Worm (Caenorhabditis elegans) whole organism, late embryonic: Measurements from ENCODE around the gene T16H12.13.
A peak's percentile ranks its signal among the peaks of the same experiment; 100 is the strongest.

Experiments used
- F13H6.1 ChIP-seq: sonication (generic microtip); optimal IDR thresholded peaks from 2 replicates; lab custom pipeline; 2016; ENCODE audit warnings: missing genetic modification characterization, missing compliant biosample characterization
- K02D7.2 ChIP-seq: sonication (generic microtip); optimal IDR thresholded peaks from 2 replicates; lab custom pipeline; 2017; ENCODE audit warnings: mild to moderate bottlenecking, missing genetic modification characterization, missing compliant biosample characterization
- K09A11.1 ChIP-seq: sonication (generic microtip); optimal IDR thresholded peaks from 2 replicates; lab custom pipeline; 2017; ENCODE audit warnings: antibody characterized with exemption, mild to moderate bottlenecking, missing genetic modification characterization, missing compliant biosample characterization; ENCODE audit not compliant: insufficient read depth
- Y22D7AL.16 ChIP-seq: sonication (generic microtip); optimal IDR thresholded peaks from 2 replicates; lab custom pipeline; 2016; ENCODE audit warnings: missing genetic modification characterization, missing compliant biosample characterization
- ahr-1 ChIP-seq: sonication (generic microtip); optimal IDR thresholded peaks from 2 replicates; lab custom pipeline; 2016; ENCODE audit warnings: missing genetic modification characterization, missing compliant biosample characterization
- ama-1 ChIP-seq: fragments of 150-350 bp; optimal IDR thresholded peaks from 2 replicates; lab custom pipeline; 2014
- ceh-14 ChIP-seq: sonication (generic microtip); optimal IDR thresholded peaks from 2 replicates; lab custom pipeline; 2016; ENCODE audit warnings: missing genotype, missing genetic modification characterization, missing compliant biosample characterization
- ceh-18 ChIP-seq: sonication (generic microtip); optimal IDR thresholded peaks from 2 replicates; lab custom pipeline; 2016; ENCODE audit warnings: missing genetic modification characterization, missing compliant biosample characterization
- ceh-2 ChIP-seq: sonication (generic microtip); optimal IDR thresholded peaks from 2 replicates; lab custom pipeline; 2016; ENCODE audit warnings: missing genotype, missing genetic modification characterization, missing compliant biosample characterization
- ceh-22 ChIP-seq: sonication (generic microtip); optimal IDR thresholded peaks from 2 replicates; lab custom pipeline; 2017; ENCODE audit warnings: missing biosample characterization, missing genetic modification characterization
- ceh-24 ChIP-seq: sonication (generic microtip); optimal IDR thresholded peaks from 2 replicates; lab custom pipeline; 2016; ENCODE audit warnings: mild to moderate bottlenecking, missing genetic modification characterization, missing compliant biosample characterization
- ceh-30 ChIP-seq: fragments of 150-350 bp; optimal IDR thresholded peaks from 2 replicates; lab custom pipeline; 2014; ENCODE audit warnings: missing biosample characterization, missing genetic modification characterization
- ceh-31 ChIP-seq: sonication (generic microtip); optimal IDR thresholded peaks from 2 replicates; lab custom pipeline; 2016; ENCODE audit warnings: missing genetic modification characterization, missing compliant biosample characterization
- ceh-45 ChIP-seq: fragments of 200-800 bp; sonication (Bioruptor generic); IDR thresholded peaks from 2 replicates; pipeline ENCODE4 v1.3.6; 2022; ENCODE audit warnings: missing genetic modification reagents, missing genetic modification characterization, missing compliant biosample characterization
- ceh-48 ChIP-seq: sonication (generic microtip); optimal IDR thresholded peaks from 2 replicates; lab custom pipeline; 2016; ENCODE audit warnings: missing genetic modification characterization, inconsistent platforms, missing compliant biosample characterization
- ceh-6 ChIP-seq: fragments of 200-800 bp; sonication (Bioruptor generic); optimal IDR thresholded peaks from 2 replicates; lab custom pipeline; 2018; ENCODE audit warnings: mild to moderate bottlenecking, missing genetic modification characterization, missing compliant biosample characterization
- ceh-9 ChIP-seq: sonication (generic microtip); optimal IDR thresholded peaks from 2 replicates; lab custom pipeline; 2016; ENCODE audit warnings: mild to moderate bottlenecking, missing genetic modification characterization, inconsistent platforms, missing compliant biosample characterization
- che-1 ChIP-seq: sonication (generic microtip); optimal IDR thresholded peaks from 2 replicates; lab custom pipeline; 2016; ENCODE audit warnings: mild to moderate bottlenecking, missing genetic modification characterization, missing compliant biosample characterization
- dve-1 ChIP-seq: sonication (generic microtip); optimal IDR thresholded peaks from 2 replicates; lab custom pipeline; 2017; ENCODE audit warnings: antibody characterized with exemption, mild to moderate bottlenecking, missing genetic modification characterization, missing compliant biosample characterization
- elt-4 ChIP-seq: sonication (generic microtip); optimal IDR thresholded peaks from 2 replicates; lab custom pipeline; 2016; ENCODE audit warnings: missing genetic modification characterization, missing compliant biosample characterization
- eyg-1 ChIP-seq: sonication (generic microtip); optimal IDR thresholded peaks from 2 replicates; lab custom pipeline; 2016; ENCODE audit warnings: missing genotype, missing genetic modification characterization, missing compliant biosample characterization
- fax-1 ChIP-seq: sonication (generic microtip); optimal IDR thresholded peaks from 2 replicates; lab custom pipeline; 2016; ENCODE audit warnings: missing genotype, missing genetic modification characterization, missing compliant biosample characterization
- fkh-10 ChIP-seq: fragments of 150-350 bp; optimal IDR thresholded peaks from 2 replicates; lab custom pipeline; 2014; ENCODE audit warnings: missing biosample characterization, missing genetic modification reagents, missing genetic modification characterization
- hlh-13 ChIP-seq: fragments of 200-800 bp; sonication (Bioruptor generic); optimal IDR thresholded peaks from 2 replicates; lab custom pipeline; 2018; ENCODE audit warnings: mild to moderate bottlenecking, missing genetic modification characterization, missing compliant biosample characterization
- hlh-15 ChIP-seq: sonication (generic microtip); optimal IDR thresholded peaks from 2 replicates; lab custom pipeline; 2016; ENCODE audit warnings: missing genetic modification characterization, missing compliant biosample characterization
- hlh-30 ChIP-seq: sonication (generic microtip); optimal IDR thresholded peaks from 2 replicates; lab custom pipeline; 2017; ENCODE audit warnings: antibody characterized with exemption, missing genetic modification characterization, missing compliant biosample characterization; ENCODE audit not compliant: insufficient read depth
- lim-6 ChIP-seq: sonication (generic microtip); optimal IDR thresholded peaks from 2 replicates; lab custom pipeline; 2016; ENCODE audit warnings: missing genetic modification characterization, missing compliant biosample characterization
- lin-11 ChIP-seq: fragments of 200-800 bp; sonication (Bioruptor generic); optimal IDR thresholded peaks from 2 replicates; lab custom pipeline; 2018; ENCODE audit warnings: mild to moderate bottlenecking, missing genetic modification characterization, missing compliant biosample characterization
- mec-3 ChIP-seq: sonication (generic microtip); optimal IDR thresholded peaks from 2 replicates; lab custom pipeline; 2016; ENCODE audit warnings: borderline replicate concordance, missing genetic modification characterization, missing compliant biosample characterization
- nfya-1 ChIP-seq: sonication (generic microtip); optimal IDR thresholded peaks from 2 replicates; lab custom pipeline; 2017; ENCODE audit warnings: missing genetic modification characterization, mild to moderate bottlenecking, missing compliant biosample characterization, antibody characterized with exemption, moderate library complexity
- nhr-232 ChIP-seq: sonication (generic microtip); optimal IDR thresholded peaks from 2 replicates; lab custom pipeline; 2016; ENCODE audit warnings: missing genetic modification characterization, missing compliant biosample characterization
- npax-4 ChIP-seq: sonication (generic microtip); optimal IDR thresholded peaks from 2 replicates; lab custom pipeline; 2016; ENCODE audit warnings: missing genetic modification characterization, missing compliant biosample characterization
- pag-3 ChIP-seq: sonication (generic microtip); optimal IDR thresholded peaks from 2 replicates; lab custom pipeline; 2016; ENCODE audit warnings: missing compliant biosample characterization, missing genetic modification characterization, borderline replicate concordance
- pax-1 ChIP-seq: fragments of 150-350 bp; optimal IDR thresholded peaks from 2 replicates; lab custom pipeline; 2014; ENCODE audit warnings: missing biosample characterization, missing genetic modification characterization
- pha-4 ChIP-seq: fragments of 150-350 bp; optimal IDR thresholded peaks from 2 replicates; lab custom pipeline; 2018; ENCODE audit warnings: missing biosample characterization, missing genetic modification reagents, missing genetic modification characterization
- pqm-1 ChIP-seq: sonication (generic microtip); optimal IDR thresholded peaks from 2 replicates; lab custom pipeline; 2016; ENCODE audit warnings: missing genetic modification characterization, missing compliant biosample characterization
- pros-1 ChIP-seq: fragments of 150-350 bp; optimal IDR thresholded peaks from 2 replicates; lab custom pipeline; 2014; ENCODE audit warnings: missing biosample characterization, missing genetic modification reagents, missing genetic modification characterization
- rnt-1 ChIP-seq: sonication (generic microtip); optimal IDR thresholded peaks from 2 replicates; lab custom pipeline; 2016; ENCODE audit warnings: missing genetic modification characterization, missing compliant biosample characterization
- sox-2 ChIP-seq: fragments of 200-800 bp; sonication (Bioruptor generic); IDR thresholded peaks from 2 replicates; pipeline ENCODE4 v1.3.6; 2022; ENCODE audit warnings: missing genetic modification reagents, missing genetic modification characterization, missing compliant biosample characterization
- sox-4 ChIP-seq: sonication (generic microtip); optimal IDR thresholded peaks from 2 replicates; lab custom pipeline; 2017; ENCODE audit warnings: mild to moderate bottlenecking, missing genetic modification characterization, inconsistent platforms, missing compliant biosample characterization
- syd-9 ChIP-seq: sonication (generic microtip); optimal IDR thresholded peaks from 2 replicates; lab custom pipeline; 2016; ENCODE audit warnings: mild to moderate bottlenecking, missing genetic modification characterization, moderate library complexity, missing compliant biosample characterization
- tbx-2 ChIP-seq: sonication (generic microtip); optimal IDR thresholded peaks from 2 replicates; lab custom pipeline; 2016; ENCODE audit warnings: missing genetic modification characterization, missing compliant biosample characterization
- tbx-7 ChIP-seq: sonication (generic microtip); optimal IDR thresholded peaks from 2 replicates; lab custom pipeline; 2016; ENCODE audit warnings: missing genotype, missing genetic modification characterization, missing compliant biosample characterization
- unc-3 ChIP-seq, 2 experiments: fragments of 200-800 bp in 1 of 2; sonication (Bioruptor generic) in 1 of 2; sonication (generic microtip) in 1 of 2; conservative IDR thresholded peaks in 1 of 2; optimal IDR thresholded peaks in 1 of 2; 2 replicates each; pipeline versions ENCODE4 v1.3.6 to Lab custom; 2016 to 2022; ENCODE audit warnings: missing compliant biosample characterization in 2 of 2, missing genetic modification characterization in 2 of 2, missing genetic modification reagents in 1 of 2
- unc-42 ChIP-seq: sonication (generic microtip); optimal IDR thresholded peaks from 2 replicates; lab custom pipeline; 2016; ENCODE audit warnings: missing genotype, missing genetic modification characterization, missing compliant biosample characterization
- unc-55 ChIP-seq: sonication (generic microtip); optimal IDR thresholded peaks from 2 replicates; lab custom pipeline; 2017; ENCODE audit warnings: missing biosample characterization, missing genetic modification reagents, missing genetic modification characterization
- unc-86 ChIP-seq: sonication (generic microtip); optimal IDR thresholded peaks from 2 replicates; lab custom pipeline; 2016; ENCODE audit warnings: missing genetic modification characterization, missing compliant biosample characterization
- zip-5 ChIP-seq: sonication (generic microtip); optimal IDR thresholded peaks from 2 replicates; lab custom pipeline; 2016; ENCODE audit warnings: missing genetic modification characterization, missing compliant biosample characterization
- ztf-16 ChIP-seq: sonication (generic microtip); optimal IDR thresholded peaks from 2 replicates; lab custom pipeline; 2017; ENCODE audit warnings: missing genetic modification characterization, missing compliant biosample characterization

T16H12.13 gene

ce11 chrIII:10094538-10094937 lies 9.3 kb downstream of the T16H12.13 start (continued):
- TF ChIP-seq dve-1 (no peak), ceh-18 (tag; lab: Kevin White, UChicago) (no peak), pag-3 (tag; lab: Kevin White, UChicago) (no peak), rnt-1 (tag; lab: Kevin White, UChicago) (peak; percentile 58), ceh-24 (no peak), lin-11 (tag; lab: Kevin White, UChicago) (no peak), ceh-30 (no peak), eyg-1 (tag; lab: Kevin White, UChicago) (peak; percentile 46), fkh-10 (no peak), ahr-1 (no peak), fax-1 (no peak), tbx-7 (no peak), ceh-31 (peak; percentile 66), pros-1 (tag; lab: Kevin White, UChicago) (peak; percentile 26), ceh-2 (tag; lab: Kevin White, UChicago) (peak; percentile 2), ceh-48 (peak; percentile 15), nhr-232 (tag; lab: Kevin White, UChicago) (peak; percentile 15), elt-4 (tag; lab: Kevin White, UChicago) (no peak), Y22D7AL.16 (no peak), unc-55 (GFP tag; lab: Kevin White, UChicago) (no peak), pqm-1 (tag; lab: Kevin White, UChicago) (no peak), lim-6 (tag; lab: Kevin White, UChicago) (no peak), sox-4 (peak; percentile 11), ama-1 (lab: Kevin White, UChicago) (no peak)

DNA sequence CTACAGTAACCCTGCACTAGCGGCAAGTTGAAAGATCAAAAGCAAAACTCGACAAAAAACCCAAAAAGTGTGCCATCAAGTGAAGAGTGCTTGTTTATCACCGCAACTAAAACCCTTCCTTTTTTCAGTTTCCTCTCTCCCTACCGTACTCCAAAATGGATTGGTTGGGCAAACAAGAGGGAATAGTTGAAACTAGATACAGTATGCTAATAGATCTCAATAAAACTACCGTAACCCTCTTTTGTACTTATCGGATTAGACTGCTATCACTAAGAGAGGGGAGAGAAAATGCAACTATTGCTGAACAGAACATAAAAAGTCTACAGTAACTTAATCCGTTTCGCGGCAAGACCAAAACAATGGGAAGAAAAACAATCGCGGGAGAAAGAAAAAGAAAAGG lies 10.2 kb downstream of the T16H12.13 start:
- TF ChIP-seq elt-4 (tag; lab: Kevin White, UChicago) (no peak), K09A11.1 (no peak), ceh-2 (tag; lab: Kevin White, UChicago) (no peak), npax-4 (tag; lab: Kevin White, UChicago) (no peak), sox-4 (no peak), K02D7.2 (no peak), tbx-2 (tag; lab: Kevin White, UChicago) (no peak), ama-1 (lab: Kevin White, UChicago) (no peak), ceh-31 (no peak), nfya-1 (no peak), hlh-30 (no peak), che-1 (tag; lab: Kevin White, UChicago) (no peak), ceh-9 (no peak), hlh-15 (no peak), ceh-6 (GFP tag; lab: Kevin White, UChicago) (no peak), pha-4 (no peak), F13H6.1 (tag; lab: Kevin White, UChicago) (no peak), sox-2 (no peak), ceh-14 (tag; lab: Kevin White, UChicago) (no peak)

DNA sequence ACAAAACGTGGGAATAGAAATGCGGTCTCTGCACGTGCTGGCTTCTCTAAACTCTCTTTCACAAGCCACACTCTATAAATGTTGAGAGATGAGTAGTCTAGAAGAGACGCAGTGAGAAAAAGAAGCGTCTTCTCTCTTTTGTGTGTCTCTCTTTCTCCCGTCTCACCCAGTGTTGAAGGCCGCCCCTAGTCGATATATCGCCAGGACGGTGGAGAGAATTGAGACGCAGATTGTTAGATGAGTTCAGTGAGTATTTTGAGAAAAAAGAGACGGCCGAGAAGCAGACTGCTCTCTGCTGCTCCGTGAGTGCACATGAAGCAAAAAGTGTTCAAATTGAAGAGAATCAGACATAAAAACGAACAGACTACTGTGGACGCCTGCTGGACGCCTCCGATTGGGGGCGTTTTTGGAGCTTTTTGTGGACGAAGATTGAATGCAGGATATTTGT lies 11.3 kb downstream of the T16H12.13 start:
- TF ChIP-seq mec-3 (no peak), ztf-16 (tag; lab: Kevin White, UChicago) (peak; percentile 18), unc-42 (tag; lab: Kevin White, UChicago) (peak; percentile 64), zip-5 (tag; lab: Kevin White, UChicago) (no peak), ceh-14 (tag; lab: Kevin White, UChicago) (no peak), syd-9 (tag; lab: Kevin White, UChicago) (no peak), lin-11 (tag; lab: Kevin White, UChicago) (no peak), sox-2 (no peak; the same call in 1 of the 2 replicates), K02D7.2 (no peak), ceh-18 (tag; lab: Kevin White, UChicago) (peak; percentile 78), ceh-30 (no peak), hlh-30 (peak; percentile 90), ceh-9 (no peak), ceh-45 (GFP tag; lab: Robert Waterston, UW) (no peak), unc-3 (GFP tag; conservative IDR thresholded peaks at IDR 0.05; lab: Robert Waterston, UW) (no peak), unc-3 (tag; optimal IDR thresholded peaks at IDR 0.05; lab: Kevin White, UChicago) (no peak), unc-86 (tag; lab: Kevin White, UChicago) (no peak), pag-3 (tag; lab: Kevin White, UChicago) (no peak), sox-4 (no peak), unc-55 (GFP tag; lab: Kevin White, UChicago) (peak; percentile 93), rnt-1 (tag; lab: Kevin White, UChicago) (peak; percentile 63), ceh-31 (peak; percentile 92), elt-4 (tag; lab: Kevin White, UChicago) (no peak), hlh-13 (no peak), pax-1 (peak; percentile 25), ceh-6 (GFP tag; lab: Kevin White, UChicago) (no peak), ceh-22 (tag; lab: Kevin White, UChicago) (no peak)
